Fruit fly (Drosophila melanogaster) whole organism, embryonic: Measurements from ENCODE around the gene CG44362.

Experiments
- Atf3 ChIP-seq: fragments of 200-800 bp; sonication (Bioruptor generic); optimal IDR thresholded peaks from 3 replicates; lab custom pipeline; 2016; ENCODE audit warnings: missing biosample characterization, missing genetic modification characterization
- Bgb ChIP-seq: fragments of 200-800 bp; sonication (Bioruptor generic); IDR thresholded peaks from 2 replicates; pipeline ENCODE4 v1.3.6; 2022; ENCODE audit warnings: missing biosample characterization, missing genetic modification characterization; ENCODE audit not compliant: partially characterized antibody
- CG10565 ChIP-seq: fragments of 200-800 bp; sonication (Bioruptor generic); optimal IDR thresholded peaks from 3 replicates; lab custom pipeline; 2016; ENCODE audit warnings: missing biosample characterization, mild to moderate bottlenecking, missing genetic modification characterization
- CG11247 ChIP-seq: fragments of 200-800 bp; sonication (Bioruptor generic); IDR thresholded peaks from 2 replicates; pipeline ENCODE4 v1.3.6; 2022; ENCODE audit warnings: missing biosample characterization, missing genetic modification characterization
- CG11696 ChIP-seq: fragments of 200-800 bp; sonication (Bioruptor generic); IDR thresholded peaks from 2 replicates; pipeline ENCODE4 v1.3.6; 2022; ENCODE audit warnings: missing biosample characterization, missing genetic modification characterization
- CG12769 ChIP-seq: fragments of 200-800 bp; sonication (Bioruptor generic); optimal IDR thresholded peaks from 2 replicates; lab custom pipeline; 2019; ENCODE audit warnings: missing biosample characterization, mild to moderate bottlenecking, missing genetic modification characterization, moderate library complexity
- CG13123 ChIP-seq: fragments of 200-800 bp; sonication (Bioruptor generic); optimal IDR thresholded peaks from 2 replicates; lab custom pipeline; 2016; ENCODE audit warnings: missing biosample characterization, missing genetic modification characterization
- CG13287 ChIP-seq: fragments of 200-800 bp; sonication (Bioruptor generic); IDR thresholded peaks from 2 replicates; pipeline ENCODE4 v1.3.6; 2022; ENCODE audit warnings: missing biosample characterization, missing genetic modification characterization; ENCODE audit not compliant: partially characterized antibody
- CG13775 ChIP-seq: fragments of 200-800 bp; sonication (Bioruptor generic); optimal IDR thresholded peaks from 3 replicates; lab custom pipeline; 2017; ENCODE audit warnings: missing biosample characterization, mild to moderate bottlenecking, missing genetic modification characterization
- CG14050 ChIP-seq: fragments of 200-800 bp; sonication (Bioruptor generic); IDR thresholded peaks from 3 replicates; pipeline ENCODE4 v1.3.6; 2022; ENCODE audit warnings: missing biosample characterization, missing genetic modification characterization
- CG15269 ChIP-seq: fragments of 200-800 bp; sonication (Bioruptor generic); optimal IDR thresholded peaks from 2 replicates; lab custom pipeline; 2018; ENCODE audit warnings: missing biosample characterization, mild to moderate bottlenecking, missing genetic modification characterization, moderate library complexity
- CG15601 ChIP-seq: fragments of 200-800 bp; sonication (Bioruptor generic); optimal IDR thresholded peaks from 3 replicates; lab custom pipeline; 2019; ENCODE audit warnings: missing biosample characterization, mild to moderate bottlenecking, missing genetic modification characterization, moderate library complexity
- CG17359 ChIP-seq: fragments of 200-800 bp; sonication (Bioruptor generic); optimal IDR thresholded peaks from 3 replicates; lab custom pipeline; 2018; ENCODE audit warnings: missing biosample characterization, mild to moderate bottlenecking, missing genetic modification characterization, moderate library complexity
- CG17385 ChIP-seq: fragments of 200-800 bp; sonication (Bioruptor generic); optimal IDR thresholded peaks from 3 replicates; lab custom pipeline; 2018; ENCODE audit warnings: missing biosample characterization, mild to moderate bottlenecking, missing genetic modification characterization
- CG18599 ChIP-seq: fragments of 200-800 bp; sonication (Bioruptor generic); optimal IDR thresholded peaks from 3 replicates; lab custom pipeline; 2017; ENCODE audit warnings: missing biosample characterization, missing genetic modification characterization, mild to moderate bottlenecking, moderate library complexity, missing genetic modification reagents
- CG2678 ChIP-seq: fragments of 200-800 bp; sonication (Bioruptor generic); optimal IDR thresholded peaks from 3 replicates; lab custom pipeline; 2019; ENCODE audit warnings: missing biosample characterization, mild to moderate bottlenecking, missing genetic modification characterization, moderate library complexity
- CG32532 ChIP-seq: fragments of 200-800 bp; sonication (Bioruptor generic); IDR thresholded peaks from 2 replicates; pipeline ENCODE4 v1.3.6; 2022; ENCODE audit warnings: missing biosample characterization, missing genetic modification characterization
- CG43689 ChIP-seq: fragments of 200-800 bp; sonication (Bioruptor generic); IDR thresholded peaks from 2 replicates; pipeline ENCODE4 v1.3.6; 2022; ENCODE audit warnings: missing biosample characterization, missing genetic modification characterization
- CG4707 ChIP-seq: fragments of 200-800 bp; sonication (Bioruptor generic); optimal IDR thresholded peaks from 2 replicates; lab custom pipeline; 2018; ENCODE audit warnings: missing biosample characterization, mild to moderate bottlenecking, missing genetic modification characterization, moderate library complexity
- D19A ChIP-seq: fragments of 200-800 bp; optimal IDR thresholded peaks from 3 replicates; lab custom pipeline; 2019; ENCODE audit warnings: missing biosample characterization, mild to moderate bottlenecking, missing genetic modification characterization, moderate library complexity
- Drgx ChIP-seq: fragments of 200-800 bp; sonication (Bioruptor generic); IDR thresholded peaks from 2 replicates; pipeline ENCODE4 v1.3.6; 2022; ENCODE audit warnings: missing biosample characterization, missing genetic modification characterization
- Ets65A ChIP-seq: fragments of 200-800 bp; sonication (Bioruptor generic); peaks from one replicate; lab custom pipeline; 2016; ENCODE audit warnings: missing biosample characterization, missing genetic modification characterization
- H15 ChIP-seq: fragments of 200-800 bp; sonication (Bioruptor generic); IDR thresholded peaks from 3 replicates; pipeline ENCODE4 v1.3.6; 2022; ENCODE audit warnings: missing biosample characterization, missing genetic modification characterization
- HLH3B ChIP-seq: fragments of 200-800 bp; sonication (Bioruptor generic); IDR thresholded peaks from 2 replicates; pipeline ENCODE4 v1.3.6; 2022; ENCODE audit warnings: missing biosample characterization, missing genetic modification characterization
- Hr51 ChIP-seq, 2 experiments: fragments of 200-800 bp; sonication (Bioruptor generic); optimal IDR thresholded peaks; 2 replicates in 1 of 2; 3 replicates in 1 of 2; lab custom pipeline; 2016 to 2018; ENCODE audit warnings: missing biosample characterization in 2 of 2, missing genetic modification characterization in 2 of 2, mild to moderate bottlenecking in 1 of 2, moderate library complexity in 1 of 2
- NK7.1 ChIP-seq: fragments of 200-800 bp; sonication (Bioruptor generic); optimal IDR thresholded peaks from 3 replicates; lab custom pipeline; 2016; ENCODE audit warnings: missing biosample characterization, missing genetic modification characterization
- Optix ChIP-seq: fragments of 200-800 bp; sonication (Bioruptor generic); IDR thresholded peaks from 3 replicates; pipeline ENCODE4 v1.3.6; 2022; ENCODE audit warnings: missing biosample characterization, missing genetic modification characterization
- Poxn ChIP-seq: fragments of 200-800 bp; sonication (Bioruptor generic); IDR thresholded peaks from 2 replicates; pipeline ENCODE4 v1.3.6; 2022; ENCODE audit warnings: missing biosample characterization, missing genetic modification characterization
- Ptx1 ChIP-seq: fragments of 200-800 bp; sonication (Bioruptor generic); IDR thresholded peaks from 2 replicates; pipeline ENCODE4 v1.3.6; 2022; ENCODE audit warnings: missing biosample characterization, missing genetic modification characterization
- Ravus ChIP-seq: fragments of 200-800 bp; sonication (Bioruptor generic); IDR thresholded peaks from 2 replicates; pipeline ENCODE4 v1.3.6; 2022; ENCODE audit warnings: missing biosample characterization, missing genetic modification characterization
- Taf1 ChIP-seq: fragments of 200-800 bp; sonication (Bioruptor generic); IDR thresholded peaks from 2 replicates; pipeline ENCODE4 v1.3.6; 2022; ENCODE audit warnings: missing biosample characterization, missing genetic modification characterization
- al ChIP-seq: fragments of 200-800 bp; sonication (Bioruptor generic); IDR thresholded peaks from 2 replicates; pipeline ENCODE4 v1.3.6; 2022; ENCODE audit warnings: missing biosample characterization, missing genetic modification characterization
- bowl ChIP-seq: fragments of 200-800 bp; sonication (Bioruptor generic); IDR thresholded peaks from 2 replicates; pipeline ENCODE4 v1.3.6; 2022; ENCODE audit warnings: missing biosample characterization, missing genetic modification characterization
- caup ChIP-seq: fragments of 200-800 bp; sonication (Bioruptor generic); optimal IDR thresholded peaks from 3 replicates; lab custom pipeline; 2017; ENCODE audit warnings: missing biosample characterization, mild to moderate bottlenecking, missing genetic modification characterization, moderate library complexity; ENCODE audit not compliant: severe bottlenecking
- cg ChIP-seq: fragments of 200-800 bp; sonication (Bioruptor generic); optimal IDR thresholded peaks from 3 replicates; lab custom pipeline; 2019; ENCODE audit warnings: missing biosample characterization, mild to moderate bottlenecking, missing genetic modification characterization, moderate library complexity
- chinmo ChIP-seq: fragments of 200-800 bp; sonication (Bioruptor generic); IDR thresholded peaks from 4 replicates; pipeline ENCODE4 v1.3.6; 2022; ENCODE audit warnings: missing biosample characterization, missing genetic modification characterization; ENCODE audit not compliant: partially characterized antibody
- corto ChIP-seq: fragments of 200-800 bp; sonication (Bioruptor generic); optimal IDR thresholded peaks from 2 replicates; lab custom pipeline; 2016; ENCODE audit warnings: missing biosample characterization, mild to moderate bottlenecking, missing genetic modification characterization, moderate library complexity
- da ChIP-seq: fragments of 200-800 bp; sonication (Bioruptor generic); optimal IDR thresholded peaks from 2 replicates; lab custom pipeline; 2016; ENCODE audit warnings: missing biosample characterization, missing genetic modification characterization
- gem ChIP-seq: fragments of 200-800 bp; sonication (Bioruptor generic); optimal IDR thresholded peaks from 2 replicates; lab custom pipeline; 2019; ENCODE audit warnings: missing biosample characterization, mild to moderate bottlenecking, missing genetic modification characterization, moderate library complexity
- gsb ChIP-seq: fragments of 200-800 bp; sonication (Bioruptor generic); IDR thresholded peaks from 2 replicates; pipeline ENCODE4 v1.3.6; 2022; ENCODE audit warnings: missing biosample characterization, missing genetic modification characterization
- hth ChIP-seq: fragments of >200 bp; optimal IDR thresholded peaks from 2 replicates; lab custom pipeline; 2017; ENCODE audit warnings: inconsistent platforms
- ken ChIP-seq: fragments of 200-800 bp; sonication (Bioruptor generic); IDR thresholded peaks from 3 replicates; pipeline ENCODE4 v1.3.6; 2022; ENCODE audit warnings: missing biosample characterization, missing genetic modification characterization
- lbe ChIP-seq: fragments of 200-800 bp; sonication (Bioruptor generic); optimal IDR thresholded peaks from 2 replicates; lab custom pipeline; 2016; ENCODE audit warnings: missing biosample characterization, mild to moderate bottlenecking, missing genetic modification characterization
- nom ChIP-seq: fragments of 200-800 bp; sonication (Bioruptor generic); optimal IDR thresholded peaks from 2 replicates; lab custom pipeline; 2017; ENCODE audit warnings: missing biosample characterization, missing genetic modification characterization, mild to moderate bottlenecking, moderate library complexity, missing genetic modification reagents
- org-1 ChIP-seq: fragments of 200-800 bp; sonication (Bioruptor generic); optimal IDR thresholded peaks from 2 replicates; lab custom pipeline; 2017; ENCODE audit warnings: missing biosample characterization, missing genetic modification characterization
- psq ChIP-seq: fragments of 200-800 bp; sonication (Bioruptor generic); optimal IDR thresholded peaks from 2 replicates; lab custom pipeline; 2017; ENCODE audit warnings: missing biosample characterization, missing genetic modification characterization
- sens ChIP-seq: fragments of 200-800 bp; sonication (Bioruptor generic); peaks from one replicate; lab custom pipeline; 2016; ENCODE audit warnings: missing biosample characterization, missing genetic modification characterization
- trh ChIP-seq: fragments of 200-800 bp; sonication (Bioruptor generic); optimal IDR thresholded peaks from 2 replicates; lab custom pipeline; 2016; ENCODE audit warnings: missing biosample characterization, missing genetic modification characterization
- ttk ChIP-seq: fragments of 200-800 bp; sonication (Bioruptor generic); IDR thresholded peaks from 2 replicates; pipeline ENCODE4 v2.1.2; 2022; ENCODE audit warnings: missing biosample characterization, missing genetic modification characterization

CG44362 gene

DNA sequence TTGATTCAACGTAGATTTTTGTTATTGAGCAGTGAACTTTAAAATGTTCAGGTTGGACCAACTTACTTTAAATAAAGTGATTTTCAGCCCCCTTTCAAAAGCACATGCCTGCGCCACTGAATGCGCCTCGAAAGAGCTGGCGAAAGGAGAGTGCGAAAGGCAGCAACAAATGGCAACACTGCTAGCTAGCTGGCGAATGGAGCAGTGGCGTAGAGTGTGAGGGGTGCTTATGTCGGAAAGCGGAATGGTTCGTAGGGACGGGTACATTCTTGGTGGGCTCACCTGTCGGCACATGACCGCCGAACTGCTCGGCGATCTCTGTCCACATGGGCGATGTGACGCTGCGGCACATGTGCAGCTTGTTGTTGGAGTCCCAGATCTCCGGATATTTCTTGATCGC lies 33.0 kb upstream of the CG44362 start (continued):
- TF ChIP-seq CG4707 (GFP tag; lab: Kevin White, UChicago) (no peak), lbe (GFP tag; lab: Kevin White, UChicago) (peak; percentile 25), CG18599 (GFP tag; lab: Kevin White, UChicago) (peak; percentile 32), Ets65A (GFP tag; lab: Kevin White, UChicago) (peak; percentile 60), Optix (GFP tag; lab: Robert Waterston, UW) (0 out of 3 replicates have a peak, but pooled peaks have one; percentile 15), Poxn (GFP tag; lab: Robert Waterston, UW) (no peak), Ptx1 (GFP tag; lab: Robert Waterston, UW) (peak; percentile 48; the same call in 1 of the 2 replicates), Hr51 (GFP tag; optimal IDR thresholded peaks at IDR 0.05; lab: Kevin White, UChicago) (peak in 1 of 2 experiments; percentile 25), Ravus (no peak), gem (tag; lab: Kevin White, UChicago) (peak; percentile 28), CG12769 (tag; lab: Kevin White, UChicago) (peak; percentile 13), gsb (GFP tag; lab: Robert Waterston, UW) (no peak), CG13287 (GFP tag; lab: Robert Waterston, UW) (no peak), CG13775 (GFP tag; lab: Kevin White, UChicago) (no peak), CG11247 (GFP tag; lab: Robert Waterston, UW) (peak; percentile 41; the same call in 1 of the 2 replicates), hth (lab: Kevin White, UChicago) (no peak), CG32532 (GFP tag; lab: Robert Waterston, UW) (peak; percentile 50; the same call in 1 of the 2 replicates), CG2678 (tag; lab: Kevin White, UChicago) (peak; percentile 43), CG43689 (0 out of 2 replicates have a peak, but pooled peaks have one; percentile 26), CG17359 (peak; percentile 39), CG14050 (peak; percentile 18; the same call in 1 of the 3 replicates), da (GFP tag; lab: Kevin White, UChicago) (no peak), sens (GFP tag; lab: Kevin White, UChicago) (peak; percentile 76), HLH3B (peak; percentile 32; the same call in 1 of the 2 replicates), CG15269 (tag; lab: Kevin White, UChicago) (peak; percentile 37), CG15601 (no peak), ken (GFP tag; lab: Robert Waterston, UW) (0 out of 3 replicates have a peak, but pooled peaks have one; percentile 50), CG11696 (GFP tag; lab: Robert Waterston, UW) (peak; percentile 30; the same call in 1 of the 2 replicates), CG13123 (GFP tag; lab: Kevin White, UChicago) (peak; percentile 1), NK7.1 (GFP tag; lab: Kevin White, UChicago) (no peak), org-1 (GFP tag; lab: Kevin White, UChicago) (no peak)

dm6 chr3L:11364835-11365431 lies 32.4 kb upstream of the CG44362 start, which contains the start of gene CG6163:
CG6163 (minus strand) TSS chr3L:11364885.
- TF ChIP-seq lbe (GFP tag; lab: Kevin White, UChicago) (peak; percentile 8), Bgb (no peak), ttk (GFP tag; lab: Robert Waterston, UW) (no peak), cg (GFP tag; lab: Kevin White, UChicago) (peak; percentile 47), H15 (GFP tag; lab: Robert Waterston, UW) (no peak), CG18599 (GFP tag; lab: Kevin White, UChicago) (peak; percentile 11), CG10565 (GFP tag; lab: Kevin White, UChicago) (no peak), chinmo (GFP tag; lab: Robert Waterston, UW) (0 out of 4 replicates have a peak, but pooled peaks have one; percentile 40), Drgx (GFP tag; lab: Robert Waterston, UW) (peak; percentile 32; the same call in 1 of the 2 replicates), Atf3 (no peak), Taf1 (GFP tag; lab: Robert Waterston, UW) (no peak), corto (GFP tag; lab: Kevin White, UChicago) (peak; percentile 62), CG15601 (no peak), al (no peak), psq (GFP tag; lab: Kevin White, UChicago) (peak; percentile 89), caup (GFP tag; lab: Kevin White, UChicago) (no peak), CG17385 (GFP tag; lab: Kevin White, UChicago) (peak; percentile 29), trh (GFP tag; lab: Kevin White, UChicago) (no peak), D19A (tag; lab: Kevin White, UChicago) (no peak), nom (GFP tag; lab: Kevin White, UChicago) (peak; percentile 90), bowl (GFP tag; lab: Robert Waterston, UW) (no peak), CG43689 (0 out of 2 replicates have a peak, but pooled peaks have one; percentile 4)
